Worm (Caenorhabditis elegans) whole organism, L4/young adult: ENCODE data around the gene T25D10.4.

ENCODE experiments used
- W03F9.2 ChIP-seq: fragments of 150-350 bp; optimal IDR thresholded peaks from 2 replicates; lab custom pipeline; 2014; ENCODE audit warnings: missing biosample characterization, missing genetic modification characterization
- dao-5 ChIP-seq: sonication (generic microtip); optimal IDR thresholded peaks from 2 replicates; lab custom pipeline; 2016; ENCODE audit warnings: missing genotype, missing genetic modification characterization, moderate library complexity, missing compliant biosample characterization
- him-1 ChIP-seq: sonication (generic microtip); optimal IDR thresholded peaks from 2 replicates; lab custom pipeline; 2016; ENCODE audit warnings: missing genotype, missing genetic modification reagents, missing genetic modification characterization, missing compliant biosample characterization

ce11 chrII:6409098-6409497, 983 bp downstream of the T25D10.4 start:
- TF ChIP-seq him-1 (tag; lab: Kevin White, UChicago) (no peak), W03F9.2 (tag; lab: Kevin White, UChicago) (no peak), dao-5 (tag; lab: Kevin White, UChicago) (no peak)
